Fruit fly (Drosophila melanogaster) whole organism, adult: Measurements from ENCODE around the gene CG18213.

ENCODE experiments used
- CG5204 ChIP-seq: fragments of 200-800 bp; sonication (Bioruptor generic); optimal IDR thresholded peaks from 2 replicates; lab custom pipeline; 2016; ENCODE audit warnings: missing biosample characterization, missing genetic modification characterization
- Crg-1 ChIP-seq: fragments of 200-800 bp; sonication (Bioruptor generic); optimal IDR thresholded peaks from 2 replicates; lab custom pipeline; 2016; ENCODE audit warnings: missing biosample characterization, missing genetic modification characterization
- Hr96 ChIP-seq: fragments of 200-800 bp; sonication (Bioruptor generic); optimal IDR thresholded peaks from 2 replicates; lab custom pipeline; 2016; ENCODE audit warnings: missing biosample characterization, missing genetic modification characterization
- kay ChIP-seq: fragments of 200-800 bp; sonication (Bioruptor generic); peaks from one replicate; lab custom pipeline; 2016; ENCODE audit warnings: missing biosample characterization, missing genetic modification characterization, borderline replicate concordance
- ovo ChIP-seq: fragments of 200-800 bp; sonication (Bioruptor generic); optimal IDR thresholded peaks from 2 replicates; lab custom pipeline; 2016; ENCODE audit warnings: missing biosample characterization, missing genetic modification characterization

DNA sequence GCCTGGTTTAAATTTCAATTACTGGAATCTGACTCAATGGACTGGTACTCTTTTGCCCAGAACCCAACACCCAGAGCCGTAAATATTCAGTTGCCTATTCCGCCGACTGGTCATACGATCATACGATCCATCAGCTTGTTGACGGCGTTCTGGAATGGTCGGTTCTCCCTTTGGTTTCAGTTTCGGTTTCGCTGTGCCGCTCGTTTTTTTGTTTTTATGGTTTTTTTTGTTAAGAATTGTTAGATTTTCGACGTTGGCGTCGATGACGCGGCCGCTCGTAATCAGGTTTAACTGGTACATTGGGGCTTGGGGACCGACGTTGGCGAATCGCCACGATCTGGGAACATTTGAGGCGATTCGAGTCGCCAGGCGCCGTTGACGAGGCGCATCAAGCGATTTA is 22.7 kb upstream of the CG18213 start:
- no peak for TF ChIP-seq ovo (GFP tag; lab: Kevin White, UChicago)
- TF ChIP-seq kay (GFP tag; lab: Kevin White, UChicago) = no peak
- no peak for TF ChIP-seq Hr96 (GFP tag; lab: Kevin White, UChicago)
- no peak for TF ChIP-seq Crg-1
- no peak for TF ChIP-seq CG5204
